Fruit fly (Drosophila melanogaster): ENCODE measurements around the gene ND-13B.
A peak's percentile ranks its signal among the peaks of the same experiment; 100 is the strongest.

The ND-13B gene

dm6 chr3L:10698182-10698581 is 4.3 kb upstream of the ND-13B start (continued):
- peak; percentile 12 for TF ChIP-seq CG18599 (GFP tag; optimal IDR thresholded peaks at IDR 0.05)
- peak in 1 of 2 experiments; percentile 22 for TF ChIP-seq dpn (GFP tag; optimal IDR thresholded peaks at IDR 0.05)
- TF ChIP-seq Chrac-16 (GFP tag; optimal IDR thresholded peaks at IDR 0.05): no peak
- no peak for TF ChIP-seq CG17829 (tag; optimal IDR thresholded peaks at IDR 0.05)
- no peak for TF ChIP-seq CG6854 (GFP tag; optimal IDR thresholded peaks at IDR 0.05)
- no peak for TF ChIP-seq nerfin-2 (GFP tag; IDR thresholded peaks at IDR 0.05; ENCODE audit: partially characterized antibody)
- peak; percentile 72; the same call in 1 of the 2 replicates for TF ChIP-seq CG3847 (GFP tag; IDR thresholded peaks at IDR 0.05)
- 0 out of 2 replicates have a peak, but pooled peaks have one; percentile 13 for TF ChIP-seq CG31441 (GFP tag; IDR thresholded peaks at IDR 0.05)
- no peak for TF ChIP-seq CG14441 (GFP tag; IDR thresholded peaks at IDR 0.05)
- TF ChIP-seq unc-4 (GFP tag; IDR thresholded peaks at IDR 0.05; ENCODE audit: partially characterized antibody): no peak
- no peak for TF ChIP-seq CG15073 (GFP tag; optimal IDR thresholded peaks at IDR 0.05)
- no peak for TF ChIP-seq CG4730 (GFP tag; IDR thresholded peaks at IDR 0.05)
- no peak for TF ChIP-seq onecut (GFP tag; IDR thresholded peaks at IDR 0.05)
- peak; percentile 52 for TF ChIP-seq phol (tag; optimal IDR thresholded peaks at IDR 0.05)
- TF ChIP-seq Kr (GFP tag; optimal IDR thresholded peaks at IDR 0.05): no peak
- peak; percentile 26 for TF ChIP-seq CG3995 (GFP tag; optimal IDR thresholded peaks at IDR 0.05)
- TF ChIP-seq toy (GFP tag; IDR thresholded peaks at IDR 0.05): no peak
- TF ChIP-seq HHEX (GFP tag; optimal IDR thresholded peaks at IDR 0.05): no peak
- TF ChIP-seq prd (optimal IDR thresholded peaks at IDR 0.05): no peak
- TF ChIP-seq prd (GFP tag; IDR thresholded peaks at IDR 0.05): no peak
- TF ChIP-seq kay (GFP tag; optimal IDR thresholded peaks at IDR 0.05): no peak
- no peak for TF ChIP-seq CHES-1-like (GFP tag; optimal IDR thresholded peaks at IDR 0.05)
- no peak for TF ChIP-seq cas (GFP tag; IDR thresholded peaks at IDR 0.05)
- TF ChIP-seq ap (GFP tag; IDR thresholded peaks at IDR 0.05): no peak
- TF ChIP-seq sisA (GFP tag; IDR thresholded peaks at IDR 0.05): no peak
- no peak for TF ChIP-seq dysf (GFP tag; IDR thresholded peaks at IDR 0.05)
- peak; percentile 74 for TF ChIP-seq ewg (GFP tag; optimal IDR thresholded peaks at IDR 0.05)
- TF ChIP-seq lab (GFP tag; optimal IDR thresholded peaks at IDR 0.05): peak; percentile 10
- TF ChIP-seq br (optimal IDR thresholded peaks at IDR 0.05): no peak
- TF ChIP-seq btn (GFP tag; optimal IDR thresholded peaks at IDR 0.05): no peak
- TF ChIP-seq pita (GFP tag; optimal IDR thresholded peaks at IDR 0.05): peak; percentile 62
- TF ChIP-seq scrt (GFP tag; optimal IDR thresholded peaks at IDR 0.05): no peak
- TF ChIP-seq jing (GFP tag; optimal IDR thresholded peaks at IDR 0.05): no peak
- TF ChIP-seq Hr3 (GFP tag; optimal IDR thresholded peaks at IDR 0.05): peak; percentile 1
- TF ChIP-seq CG2712 (tag; optimal IDR thresholded peaks at IDR 0.05): peak; percentile 53
- no peak for TF ChIP-seq ranshi (GFP tag; IDR thresholded peaks at IDR 0.05)
- no peak for TF ChIP-seq CG10565 (GFP tag; optimal IDR thresholded peaks at IDR 0.05)
- TF ChIP-seq stwl (tag; optimal IDR thresholded peaks at IDR 0.05): peak; percentile 65
- no peak for TF ChIP-seq CG13123 (GFP tag; optimal IDR thresholded peaks at IDR 0.05)
- TF ChIP-seq Dek (tag; optimal IDR thresholded peaks at IDR 0.05): peak; percentile 10
- no peak for TF ChIP-seq peb (GFP tag; IDR thresholded peaks at IDR 0.05)
- no peak for TF ChIP-seq E2f1 (GFP tag; IDR thresholded peaks at IDR 0.05)
- peak; percentile 41 for TF ChIP-seq Nf-YC (tag; optimal IDR thresholded peaks at IDR 0.05)
- TF ChIP-seq repo (GFP tag; optimal IDR thresholded peaks at IDR 0.05): no peak
- TF ChIP-seq CoRest (tag; optimal IDR thresholded peaks at IDR 0.05): peak; percentile 61
- TF ChIP-seq her (GFP tag; optimal IDR thresholded peaks at IDR 0.05): peak; percentile 98
- TF ChIP-seq gsb (GFP tag; IDR thresholded peaks at IDR 0.05): no peak
- peak; percentile 67 for TF ChIP-seq trem (tag; optimal IDR thresholded peaks at IDR 0.05)
- TF ChIP-seq Elba2 (GFP tag; optimal IDR thresholded peaks at IDR 0.05): no peak
- TF ChIP-seq CG15696 (tag; optimal IDR thresholded peaks at IDR 0.05): no peak
- TF ChIP-seq chif (GFP tag; optimal IDR thresholded peaks at IDR 0.05): no peak
- TF ChIP-seq CG18262 (tag; optimal IDR thresholded peaks at IDR 0.05): peak; percentile 39
- no peak for TF ChIP-seq CG11398 (GFP tag; optimal IDR thresholded peaks at IDR 0.05)
